Worm (Caenorhabditis elegans) whole organism, L4 larva: Measurements from ENCODE around the gene cyn-7.

Experiments
- F37D6.2 ChIP-seq: sonication (generic microtip); optimal IDR thresholded peaks from 2 replicates; lab custom pipeline; 2016; ENCODE audit warnings: mild to moderate bottlenecking, missing genetic modification characterization, missing compliant biosample characterization
- F44E2.7 ChIP-seq: fragments of 200-800 bp; sonication (Bioruptor generic); IDR thresholded peaks from 2 replicates; pipeline ENCODE4 v2.1.2; 2022; ENCODE audit warnings: missing genetic modification characterization, missing compliant biosample characterization
- R02D3.7 ChIP-seq: fragments of 150-350 bp; sonication (generic microtip); optimal IDR thresholded peaks from 3 replicates; lab custom pipeline; 2014; ENCODE audit warnings: missing biosample characterization, missing genetic modification characterization
- T20F7.1 ChIP-seq: fragments of 200-800 bp; sonication (Bioruptor generic); optimal IDR thresholded peaks from 2 replicates; lab custom pipeline; 2018; ENCODE audit warnings: mild to moderate bottlenecking, missing genetic modification characterization, missing compliant biosample characterization
- ZK337.2 ChIP-seq: fragments of 200-800 bp; sonication (Bioruptor generic); IDR thresholded peaks from 2 replicates; pipeline ENCODE4 v1.3.6; 2022; ENCODE audit warnings: missing genetic modification reagents, missing genetic modification characterization, missing compliant biosample characterization
- ZK546.5 ChIP-seq, 2 experiments: sonication (generic microtip); optimal IDR thresholded peaks; 2 replicates each; lab custom pipeline; 2017; ENCODE audit warnings: missing biosample characterization in 2 of 2, missing genetic modification characterization in 2 of 2
- aha-1 ChIP-seq: fragments of 150-350 bp; peaks from one replicate; lab custom pipeline; 2014; ENCODE audit warnings: missing biosample characterization, missing genetic modification characterization
- aly-2 ChIP-seq: sonication (generic microtip); optimal IDR thresholded peaks from 2 replicates; lab custom pipeline; 2018; ENCODE audit warnings: missing biosample characterization, missing genetic modification characterization
- attf-4 ChIP-seq: sonication (generic microtip); optimal IDR thresholded peaks from 3 replicates; lab custom pipeline; 2017; ENCODE audit warnings: missing biosample characterization, missing genetic modification characterization
- ceh-32 ChIP-seq: sonication (generic microtip); optimal IDR thresholded peaks from 2 replicates; lab custom pipeline; 2016; ENCODE audit warnings: mild to moderate bottlenecking, missing genetic modification characterization, missing compliant biosample characterization; ENCODE audit not compliant: poor library complexity
- ceh-62 ChIP-seq: sonication (generic microtip); optimal IDR thresholded peaks from 2 replicates; lab custom pipeline; 2017; ENCODE audit warnings: missing biosample characterization, missing genetic modification characterization
- daf-16 ChIP-seq, 3 experiments: sonication (generic microtip); optimal IDR thresholded peaks; 2 replicates each; lab custom pipeline; 2016 to 2017; ENCODE audit warnings: missing genetic modification characterization in 3 of 3, missing genetic modification reagents in 3 of 3, mild to moderate bottlenecking in 2 of 3, missing compliant biosample characterization in 2 of 3, missing biosample characterization in 1 of 3, moderate library complexity in 1 of 3
- dmd-9 ChIP-seq: fragments of 200-800 bp; sonication (Bioruptor generic); IDR thresholded peaks from 2 replicates; pipeline ENCODE4 v1.3.6; 2022; ENCODE audit warnings: missing genetic modification reagents, missing genetic modification characterization, missing compliant biosample characterization
- dpl-1 ChIP-seq: fragments of 150-350 bp; optimal IDR thresholded peaks from 2 replicates; lab custom pipeline; 2014; ENCODE audit warnings: missing biosample characterization, missing genetic modification reagents, missing genetic modification characterization
- duxl-1 ChIP-seq: sonication (generic microtip); optimal IDR thresholded peaks from 2 replicates; lab custom pipeline; 2016; ENCODE audit warnings: mild to moderate bottlenecking, missing genetic modification characterization, moderate library complexity, missing compliant biosample characterization; ENCODE audit not compliant: poor library complexity
- dve-1 ChIP-seq: sonication (generic microtip); optimal IDR thresholded peaks from 2 replicates; lab custom pipeline; 2017; ENCODE audit warnings: antibody characterized with exemption, mild to moderate bottlenecking, missing genetic modification characterization, missing compliant biosample characterization; ENCODE audit not compliant: insufficient read depth
- egl-27 ChIP-seq: sonication (generic microtip); optimal IDR thresholded peaks from 3 replicates; lab custom pipeline; 2017; ENCODE audit warnings: missing biosample characterization, missing genetic modification reagents, missing genetic modification characterization
- fkh-10 ChIP-seq: fragments of 150-350 bp; optimal IDR thresholded peaks from 2 replicates; lab custom pipeline; 2014; ENCODE audit warnings: missing biosample characterization, missing genetic modification reagents, missing genetic modification characterization
- hif-1 ChIP-seq, 2 experiments: sonication (generic microtip); optimal IDR thresholded peaks; 2 replicates each; lab custom pipeline; 2016 to 2017; ENCODE audit warnings: missing compliant biosample characterization in 2 of 2, missing genetic modification characterization in 2 of 2, missing genetic modification reagents in 2 of 2, missing genotype in 2 of 2, mild to moderate bottlenecking in 1 of 2
- hmg-1.1 ChIP-seq: fragments of 200-800 bp; sonication (Bioruptor generic); IDR thresholded peaks from 2 replicates; pipeline ENCODE4 v1.3.6; 2022; ENCODE audit warnings: missing genetic modification reagents, missing genetic modification characterization, missing compliant biosample characterization
- jun-1 ChIP-seq: fragments of 150-350 bp; optimal IDR thresholded peaks from 2 replicates; lab custom pipeline; 2014; ENCODE audit warnings: missing biosample characterization, missing genetic modification reagents, missing genetic modification characterization
- lim-7 ChIP-seq: fragments of 200-800 bp; sonication (Bioruptor generic); IDR thresholded peaks from 2 replicates; pipeline ENCODE4 v1.3.6; 2022; ENCODE audit warnings: missing genetic modification characterization, missing compliant biosample characterization
- lin-15B ChIP-seq: fragments of 150-350 bp; sonication (generic microtip); optimal IDR thresholded peaks from 3 replicates; lab custom pipeline; 2014; ENCODE audit warnings: missing biosample characterization, missing genetic modification characterization
- lin-38 ChIP-seq: fragments of 200-800 bp; sonication (Bioruptor generic); IDR thresholded peaks from 2 replicates; pipeline ENCODE4 v1.3.6; 2022; ENCODE audit warnings: missing genetic modification reagents, missing genetic modification characterization, missing compliant biosample characterization
- lin-39 ChIP-seq: fragments of 150-350 bp; optimal IDR thresholded peaks from 2 replicates; lab custom pipeline; 2014; ENCODE audit warnings: missing biosample characterization, missing genetic modification reagents, missing genetic modification characterization
- lsy-2 ChIP-seq, 2 experiments: fragments of 150-350 bp in 1 of 2; sonication (generic microtip) in 1 of 2; optimal IDR thresholded peaks; 2 replicates each; lab custom pipeline; 2014 to 2017; ENCODE audit warnings: missing biosample characterization in 2 of 2, missing genetic modification characterization in 2 of 2
- mdl-1 ChIP-seq, 2 experiments: fragments of 150-350 bp in 1 of 2; sonication (generic microtip) in 1 of 2; optimal IDR thresholded peaks; 2 replicates each; lab custom pipeline; 2014 to 2017; ENCODE audit warnings: missing biosample characterization in 2 of 2, missing genetic modification characterization in 2 of 2
- mdt-29 ChIP-seq: fragments of 200-800 bp; sonication (Bioruptor generic); IDR thresholded peaks from 2 replicates; pipeline ENCODE4 v1.3.6; 2022; ENCODE audit warnings: missing genetic modification reagents, missing genetic modification characterization, missing compliant biosample characterization
- mep-1 ChIP-seq: fragments of 150-350 bp; sonication (generic microtip); optimal IDR thresholded peaks from 3 replicates; lab custom pipeline; 2014; ENCODE audit warnings: missing biosample characterization, missing genetic modification characterization
- nhr-102 ChIP-seq: sonication (generic microtip); optimal IDR thresholded peaks from 2 replicates; lab custom pipeline; 2016; ENCODE audit warnings: mild to moderate bottlenecking, missing genetic modification characterization, moderate library complexity, missing compliant biosample characterization
- nhr-11 ChIP-seq: fragments of 150-350 bp; optimal IDR thresholded peaks from 2 replicates; lab custom pipeline; 2014; ENCODE audit warnings: missing biosample characterization, missing genetic modification characterization
- nhr-25 ChIP-seq: sonication (generic microtip); optimal IDR thresholded peaks from 2 replicates; lab custom pipeline; 2017; ENCODE audit warnings: missing genetic modification characterization, mild to moderate bottlenecking, missing compliant biosample characterization, antibody characterized with exemption, moderate library complexity, borderline replicate concordance; ENCODE audit not compliant: insufficient read depth
- nhr-42 ChIP-seq: fragments of 200-800 bp; sonication (Bioruptor generic); IDR thresholded peaks from 2 replicates; pipeline ENCODE4 v1.3.6; 2022; ENCODE audit warnings: missing genetic modification characterization, missing compliant biosample characterization
- nhr-48 ChIP-seq: sonication (generic microtip); optimal IDR thresholded peaks from 2 replicates; lab custom pipeline; 2016; ENCODE audit warnings: mild to moderate bottlenecking, missing genetic modification characterization, missing compliant biosample characterization
- nhr-6 ChIP-seq: fragments of 150-350 bp; optimal IDR thresholded peaks from 2 replicates; lab custom pipeline; 2014; ENCODE audit warnings: missing biosample characterization, missing genetic modification characterization
- nhr-77 ChIP-seq: fragments of 150-350 bp; optimal IDR thresholded peaks from 2 replicates; lab custom pipeline; 2014; ENCODE audit warnings: missing biosample characterization, missing genetic modification characterization
- set-16 ChIP-seq: fragments of 200-800 bp; sonication (Bioruptor generic); IDR thresholded peaks from 2 replicates; pipeline ENCODE4 v1.3.6; 2022; ENCODE audit warnings: missing genetic modification reagents, missing genetic modification characterization, missing compliant biosample characterization
- snpc-1.2 ChIP-seq: fragments of 200-800 bp; sonication (Bioruptor generic); IDR thresholded peaks from 2 replicates; pipeline ENCODE4 v1.3.6; 2022; ENCODE audit warnings: missing genetic modification reagents, missing genetic modification characterization, missing compliant biosample characterization
- snpc-4 ChIP-seq: fragments of 150-350 bp; optimal IDR thresholded peaks from 2 replicates; lab custom pipeline; 2014; ENCODE audit warnings: missing biosample characterization, missing genetic modification characterization
- spr-3 ChIP-seq: fragments of 200-800 bp; sonication (Bioruptor generic); optimal IDR thresholded peaks from 2 replicates; lab custom pipeline; 2018; ENCODE audit warnings: mild to moderate bottlenecking, missing genetic modification characterization, missing compliant biosample characterization
- tag-97 ChIP-seq: fragments of 200-800 bp; sonication (Bioruptor generic); IDR thresholded peaks from 2 replicates; pipeline ENCODE4 v1.3.6; 2022; ENCODE audit warnings: missing genetic modification characterization, missing compliant biosample characterization
- unc-130 ChIP-seq: sonication (generic microtip); optimal IDR thresholded peaks from 2 replicates; lab custom pipeline; 2016; ENCODE audit warnings: missing genetic modification reagents, missing genetic modification characterization, missing compliant biosample characterization
- unc-62 ChIP-seq, 3 experiments: fragments of 150-350 bp in 1 of 3; sonication (generic microtip); optimal IDR thresholded peaks in 2 of 3; peaks in 1 of 3; 1 replicate in 1 of 3; 2 replicates in 2 of 3; lab custom pipeline; 2014 to 2017; ENCODE audit warnings: missing biosample characterization in 3 of 3, missing genetic modification characterization in 3 of 3, missing genetic modification reagents in 3 of 3, missing genotype in 1 of 3
- vab-7 ChIP-seq: fragments of 200-800 bp; sonication (Bioruptor generic); IDR thresholded peaks from 2 replicates; pipeline ENCODE4 v1.3.6; 2022; ENCODE audit warnings: missing genetic modification reagents, missing genetic modification characterization, missing compliant biosample characterization
- zfp-3 ChIP-seq: fragments of 200-800 bp; sonication (Bioruptor generic); conservative IDR thresholded peaks from 2 replicates; pipeline ENCODE4 v1.3.6; 2022; ENCODE audit warnings: missing genetic modification reagents, missing genetic modification characterization, missing compliant biosample characterization
- zip-11 ChIP-seq: fragments of 200-800 bp; sonication (Bioruptor generic); IDR thresholded peaks from 2 replicates; pipeline ENCODE4 v1.3.6; 2022; ENCODE audit warnings: missing genetic modification characterization, missing compliant biosample characterization
- zip-2 ChIP-seq: fragments of 150-350 bp; optimal IDR thresholded peaks from 2 replicates; lab custom pipeline; 2014; ENCODE audit warnings: missing biosample characterization, missing genetic modification characterization
- ztf-7 ChIP-seq: fragments of 150-350 bp; optimal IDR thresholded peaks from 2 replicates; lab custom pipeline; 2014; ENCODE audit warnings: missing biosample characterization, missing genetic modification characterization

cyn-7 gene

DNA sequence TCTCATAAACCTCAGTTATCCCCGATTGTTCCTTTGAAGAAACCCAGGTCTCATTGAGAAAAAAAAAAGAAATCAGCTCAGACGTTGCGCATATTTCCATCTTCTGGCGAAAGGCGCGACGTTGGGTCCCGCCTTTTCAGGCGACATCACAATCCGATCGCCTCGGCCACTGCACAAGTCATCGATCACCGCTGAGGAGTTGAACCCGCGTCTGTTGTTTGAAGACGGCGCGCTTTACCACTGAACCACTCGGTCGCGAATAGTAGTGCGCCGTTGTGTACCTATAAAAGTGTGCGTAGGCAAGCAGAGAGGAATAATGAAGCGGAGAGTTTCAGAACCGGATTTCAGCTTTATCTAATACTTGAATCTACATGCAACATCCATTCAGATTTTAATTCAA lies 3.7 kb upstream of the cyn-7 start, which contains the start of gene Y75B12B.11 (continued):
- TF ChIP-seq nhr-102 (tag; lab: Kevin White, UChicago) (peak; percentile 93), ceh-62 (tag; lab: Kevin White, UChicago) (no peak), ZK337.2 (GFP tag; lab: Robert Waterston, UW) (peak; percentile 89), unc-130 (GFP tag; lab: Kevin White, UChicago) (peak; percentile 92), fkh-10 (no peak), R02D3.7 (tag; lab: Kevin White, UChicago) (no peak)

DNA sequence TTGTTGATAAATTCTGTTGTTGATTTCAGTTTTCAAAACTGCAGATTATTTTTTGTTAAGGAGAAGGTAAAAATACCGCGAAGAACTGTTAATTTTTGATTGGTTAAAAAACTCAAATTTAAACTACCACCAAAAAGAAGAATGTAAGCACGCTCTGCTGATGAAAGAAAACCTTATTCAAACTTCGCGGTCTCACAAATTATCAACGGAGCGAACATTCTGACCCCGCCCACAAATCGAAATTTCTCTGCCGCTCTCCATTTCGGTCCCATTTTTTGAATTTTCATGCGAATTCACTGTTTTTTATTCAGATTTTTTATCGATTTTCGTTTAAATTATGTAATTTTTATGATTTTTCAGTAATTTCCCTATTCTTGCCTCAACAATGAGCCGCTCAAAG lies 2.4 kb upstream of the cyn-7 start, which contains the start of gene cyn-3:
TSS of gene cyn-3 (plus strand) at position 361 of the 400 bp plus-strand sequence.
- TF ChIP-seq daf-16 (GFP tag; optimal IDR thresholded peaks at IDR 0.05; lab: Kevin White, UChicago) (peak in 1 of 2 experiments; percentile 35), daf-16 (tag; optimal IDR thresholded peaks at IDR 0.05; lab: Kevin White, UChicago) (peak; percentile 65), fkh-10 (peak; percentile 81), F44E2.7 (no peak), T20F7.1 (GFP tag; lab: Kevin White, UChicago) (peak; percentile 77), lin-39 (tag; lab: Kevin White, UChicago) (no peak), tag-97 (GFP tag; lab: Robert Waterston, UW) (no peak), dpl-1 (GFP tag; lab: Kevin White, UChicago) (peak; percentile 99), ceh-32 (tag; lab: Kevin White, UChicago) (no peak), snpc-1.2 (peak; percentile 28; the same call in 1 of the 2 replicates), vab-7 (no peak), unc-62 (GFP tag; optimal IDR thresholded peaks at IDR 0.05 in 1 of 2; lab: Kevin White, UChicago) (peak in 1 of 2 experiments; percentile 85), unc-62 (tag; optimal IDR thresholded peaks at IDR 0.05; lab: Kevin White, UChicago) (no peak), lim-7 (GFP tag; lab: Robert Waterston, UW) (no peak), nhr-11 (tag; lab: Kevin White, UChicago) (peak; percentile 69), nhr-6 (tag; lab: Kevin White, UChicago) (peak; percentile 99), hmg-1.1 (GFP tag; lab: Robert Waterston, UW) (peak; percentile 55), nhr-48 (peak; percentile 9), hif-1 (tag; optimal IDR thresholded peaks at IDR 0.05; lab: Kevin White, UChicago) (peak in 1 of 2 experiments; percentile 60), snpc-4 (tag; lab: Kevin White, UChicago) (no peak), zfp-3 (GFP tag; lab: Robert Waterston, UW) (no peak), dve-1 (tag; lab: Kevin White, UChicago) (peak; percentile 92), nhr-42 (no peak), ztf-7 (peak; percentile 63), jun-1 (tag; lab: Kevin White, UChicago) (no peak), dmd-9 (peak; percentile 59; the same call in 1 of the 2 replicates), ZK546.5 (tag; optimal IDR thresholded peaks at IDR 0.05; lab: Kevin White, UChicago) (no peak), nhr-77 (tag; lab: Kevin White, UChicago) (peak; percentile 82), aha-1 (tag; lab: Kevin White, UChicago) (peak; percentile 18), lsy-2 (tag; optimal IDR thresholded peaks at IDR 0.05; lab: Kevin White, UChicago) (peak; percentile 32 to 94), nhr-102 (tag; lab: Kevin White, UChicago) (peak; percentile 41), duxl-1 (tag; lab: Kevin White, UChicago) (peak; percentile 51), spr-3 (GFP tag; lab: Kevin White, UChicago) (no peak), zip-11 (no peak), nhr-25 (tag; lab: Kevin White, UChicago) (peak; percentile 28), set-16 (no peak), attf-4 (tag; lab: Kevin White, UChicago) (no peak), zip-2 (no peak), lin-38 (GFP tag; lab: Robert Waterston, UW) (peak; percentile 98), aly-2 (tag; lab: Kevin White, UChicago) (no peak), egl-27 (tag; lab: Kevin White, UChicago) (no peak), mep-1 (tag; lab: Kevin White, UChicago) (peak; percentile 86), lin-15B (tag; lab: Kevin White, UChicago) (peak; percentile 46), F37D6.2 (tag; lab: Kevin White, UChicago) (peak; percentile 45), mdt-29 (GFP tag; lab: Robert Waterston, UW) (0 out of 2 replicates have a peak, but pooled peaks have one; percentile 20), mdl-1 (tag; optimal IDR thresholded peaks at IDR 0.05; lab: Kevin White, UChicago) (peak in 1 of 2 experiments; percentile 31)
